Worm (Caenorhabditis elegans): ENCODE data around the gene hgap-2.

Gene hgap-2

DNA sequence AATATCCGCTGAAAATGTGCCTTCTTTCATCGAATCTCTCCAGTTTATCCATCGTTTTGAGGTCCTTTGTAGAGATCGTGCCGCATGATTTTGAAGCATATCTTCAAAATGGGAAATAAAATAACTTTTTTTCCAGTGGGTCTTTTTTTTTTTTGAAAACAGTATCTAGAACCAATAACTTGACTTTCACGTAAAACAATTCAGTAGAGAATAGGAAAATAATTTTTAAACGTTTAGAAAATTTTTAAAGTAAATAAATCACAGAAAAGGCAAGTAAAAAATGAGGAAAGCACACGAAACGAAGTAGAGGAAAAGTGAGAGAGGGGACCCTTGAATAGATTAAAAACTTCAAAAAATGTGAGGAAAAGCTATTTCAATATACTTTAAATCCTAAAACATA lies 14.1 kb upstream of the hgap-2 start, which contains the start of gene chdh-1:
chdh-1 (minus strand) TSS at position 101 of the 400 bp plus-strand sequence.
- TF ChIP-seq ztf-16 (tag; optimal IDR thresholded peaks at IDR 0.05) (no peak), sox-2 (GFP tag; IDR thresholded peaks at IDR 0.05) (no peak), unc-86 (tag; optimal IDR thresholded peaks at IDR 0.05) (no peak), tbx-7 (tag; optimal IDR thresholded peaks at IDR 0.05) (no peak), C08G9.2 (tag; optimal IDR thresholded peaks at IDR 0.05) (no peak), pqm-1 (tag; optimal IDR thresholded peaks at IDR 0.05) (no peak), mec-3 (tag; optimal IDR thresholded peaks at IDR 0.05; ENCODE audit: borderline replicate concordance) (no peak), madf-2 (tag; optimal IDR thresholded peaks at IDR 0.05) (no peak), unc-55 (GFP tag; optimal IDR thresholded peaks at IDR 0.05) (no peak)

DNA sequence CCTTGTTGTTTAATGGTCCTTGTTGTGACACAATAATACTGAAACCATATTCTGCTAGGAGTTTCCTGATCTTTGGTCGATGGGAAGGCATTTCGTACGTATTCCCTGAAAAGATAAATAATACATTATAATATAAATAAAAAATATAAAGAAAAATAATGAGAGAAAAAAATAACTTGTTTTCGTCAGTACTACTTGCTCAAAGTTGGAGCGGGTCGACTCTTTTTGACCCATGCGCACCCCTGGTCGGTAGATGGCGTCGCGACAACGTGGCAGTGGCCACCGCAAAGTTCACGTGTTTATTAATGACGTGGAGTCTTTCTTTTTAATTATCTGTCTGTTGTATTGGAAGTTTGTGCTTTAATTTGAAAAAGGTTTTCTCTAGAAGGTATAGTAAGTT lies 11.1 kb upstream of the hgap-2 start, which contains the start of gene C34C6.10:
C34C6.10 (minus strand) TSS at position 101 of the 400 bp plus-strand sequence.
- TF ChIP-seq sox-2 (GFP tag; IDR thresholded peaks at IDR 0.05), result no peak
- TF ChIP-seq sdc-2 (tag; optimal IDR thresholded peaks at IDR 0.05), result no peak
- TF ChIP-seq fkh-6 (tag; optimal IDR thresholded peaks at IDR 0.05), result no peak
- no peak for TF ChIP-seq C38D4.7 (GFP tag; optimal IDR thresholded peaks at IDR 0.05)
- no peak for TF ChIP-seq pha-2 (tag; optimal IDR thresholded peaks at IDR 0.05)
- no peak for TF ChIP-seq eyg-1 (tag; optimal IDR thresholded peaks at IDR 0.05)
- no peak for TF ChIP-seq lin-11 (tag; optimal IDR thresholded peaks at IDR 0.05)
- no peak for TF ChIP-seq che-1 (tag; optimal IDR thresholded peaks at IDR 0.05)
- no peak for TF ChIP-seq nhr-232 (tag; optimal IDR thresholded peaks at IDR 0.05)
- TF ChIP-seq nfya-1 (tag; optimal IDR thresholded peaks at IDR 0.05), result no peak
- no peak for TF ChIP-seq syd-9 (tag; optimal IDR thresholded peaks at IDR 0.05)
- no peak for TF ChIP-seq ahr-1 (tag; optimal IDR thresholded peaks at IDR 0.05)
- no peak for TF ChIP-seq hlh-15 (tag; optimal IDR thresholded peaks at IDR 0.05)
- no peak for TF ChIP-seq rnt-1 (tag; optimal IDR thresholded peaks at IDR 0.05)
- no peak for TF ChIP-seq ceh-6 (GFP tag; optimal IDR thresholded peaks at IDR 0.05)
- no peak for TF ChIP-seq mec-3 (tag; optimal IDR thresholded peaks at IDR 0.05; ENCODE audit: borderline replicate concordance)
- no peak for TF ChIP-seq ceh-2 (tag; optimal IDR thresholded peaks at IDR 0.05)
- TF ChIP-seq ceh-34 (tag; optimal IDR thresholded peaks at IDR 0.05), result no peak
- TF ChIP-seq ceh-30 (tag; optimal IDR thresholded peaks at IDR 0.05), result no peak
- no peak for TF ChIP-seq elt-2 (tag; optimal IDR thresholded peaks at IDR 0.05)

DNA sequence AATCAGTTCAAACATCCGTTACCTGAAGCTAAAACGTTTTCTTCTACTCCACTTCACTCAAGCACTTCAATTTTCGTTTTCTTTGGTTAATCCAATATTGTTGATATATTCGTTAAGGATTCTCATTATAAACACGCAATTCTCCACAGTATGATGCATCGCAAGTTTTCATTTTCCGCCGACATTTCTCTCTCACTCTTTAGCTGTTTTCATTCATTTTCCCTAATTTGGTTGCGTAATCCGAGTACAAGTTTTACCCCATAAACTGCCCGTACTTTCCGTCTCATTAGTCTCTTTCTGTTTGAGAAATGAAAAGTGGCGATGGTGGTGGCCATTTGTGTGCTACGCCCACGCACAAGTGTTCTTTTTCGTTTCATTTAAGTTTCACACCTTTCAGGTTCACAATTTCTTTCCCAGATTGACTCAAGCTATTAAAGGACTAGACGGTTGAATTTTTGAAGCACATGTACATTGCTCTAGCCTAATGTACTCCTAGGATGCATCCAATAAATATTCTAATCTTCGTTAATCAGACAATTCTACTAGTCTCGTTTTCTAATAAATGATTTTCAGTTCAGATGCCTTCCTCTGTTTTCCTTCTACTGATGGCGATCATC lies 6.7 kb upstream of the hgap-2 start, which contains the start of gene C34C6.3:
C34C6.3 (plus strand) TSS at position 567 of the 617 bp plus-strand sequence.
- TF ChIP-seq zip-5 (tag; optimal IDR thresholded peaks at IDR 0.05), result no peak
- TF ChIP-seq che-1 (tag; optimal IDR thresholded peaks at IDR 0.05), result no peak
- TF ChIP-seq elt-4 (tag; optimal IDR thresholded peaks at IDR 0.05), result no peak
- no peak for TF ChIP-seq ceh-22 (tag; optimal IDR thresholded peaks at IDR 0.05)
- no peak for TF ChIP-seq dmd-4 (tag; optimal IDR thresholded peaks at IDR 0.05; ENCODE audit: borderline replicate concordance)
- no peak for TF ChIP-seq ets-4 (tag; optimal IDR thresholded peaks at IDR 0.05)
- no peak for TF ChIP-seq sox-2 (GFP tag; IDR thresholded peaks at IDR 0.05)
- no peak for TF ChIP-seq pat-9 (tag; optimal IDR thresholded peaks at IDR 0.05)
- TF ChIP-seq Y22D7AL.16 (tag; optimal IDR thresholded peaks at IDR 0.05), result no peak
- no peak for TF ChIP-seq pha-2 (tag; optimal IDR thresholded peaks at IDR 0.05)

DNA sequence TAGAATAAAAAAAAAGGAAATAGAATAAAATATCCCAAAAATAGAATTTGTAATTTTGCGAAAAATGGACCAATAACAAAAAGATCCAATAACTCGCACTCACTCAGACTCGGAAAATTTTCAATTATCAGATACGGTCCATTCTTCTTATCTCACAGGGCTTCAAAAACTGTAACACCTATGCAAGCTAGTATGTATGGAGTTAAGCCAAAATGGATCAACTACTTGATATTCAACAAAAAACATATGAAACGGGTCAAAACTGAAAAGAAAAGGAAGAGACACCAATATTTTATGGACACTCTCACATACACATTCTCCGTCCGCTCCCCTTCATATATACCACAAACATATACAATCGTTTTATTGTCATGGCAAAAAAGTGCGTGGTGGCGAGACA lies 899 bp upstream of the hgap-2 start, which contains the start of gene C34C6.9:
C34C6.9 (plus strand) TSS at position 301 of the 400 bp plus-strand sequence.
- TF ChIP-seq K09A11.1 (tag; optimal IDR thresholded peaks at IDR 0.05; ENCODE audit: insufficient read depth) (no peak), hlh-30 (tag; optimal IDR thresholded peaks at IDR 0.05; ENCODE audit: insufficient read depth) (no peak), pat-9 (tag; optimal IDR thresholded peaks at IDR 0.05) (no peak), ahr-1 (tag; optimal IDR thresholded peaks at IDR 0.05) (no peak), ceh-18 (tag; optimal IDR thresholded peaks at IDR 0.05) (no peak), T23F11.4 (GFP tag; optimal IDR thresholded peaks at IDR 0.05) (no peak), ttx-3 (tag; optimal IDR thresholded peaks at IDR 0.05) (no peak), unc-42 (tag; optimal IDR thresholded peaks at IDR 0.05) (no peak), lin-11 (tag; optimal IDR thresholded peaks at IDR 0.05) (no peak), ceh-19 (GFP tag; optimal IDR thresholded peaks at IDR 0.05) (no peak), hlh-13 (GFP tag; optimal IDR thresholded peaks at IDR 0.05) (no peak), fax-1 (tag; optimal IDR thresholded peaks at IDR 0.05) (no peak), ceh-2 (tag; optimal IDR thresholded peaks at IDR 0.05) (no peak), ceh-34 (tag; optimal IDR thresholded peaks at IDR 0.05) (no peak), pax-1 (tag; optimal IDR thresholded peaks at IDR 0.05) (no peak), dmd-4 (tag; optimal IDR thresholded peaks at IDR 0.05; ENCODE audit: borderline replicate concordance) (no peak), hlh-15 (tag; optimal IDR thresholded peaks at IDR 0.05) (no peak)

Data from whole organism, late embryonic.